Worm (Caenorhabditis elegans) whole organism, dauer: Measurements from ENCODE around the gene T24H10.1.

Source experiments
- unc-62 ChIP-seq: sonication (generic microtip); optimal IDR thresholded peaks from 2 replicates; lab custom pipeline; 2017; ENCODE audit warnings: missing biosample characterization, missing genetic modification reagents, missing genetic modification characterization

T24H10.1 gene

ce11 chrII:9139172-9139700 lies 40.1 kb downstream of the T24H10.1 start, which contains the start of gene Y9C2UA.1:
TSS of gene Y9C2UA.1 (plus strand) at chrII:9139650.
- no peak for TF ChIP-seq unc-62 (GFP tag; lab: Kevin White, UChicago)

DNA sequence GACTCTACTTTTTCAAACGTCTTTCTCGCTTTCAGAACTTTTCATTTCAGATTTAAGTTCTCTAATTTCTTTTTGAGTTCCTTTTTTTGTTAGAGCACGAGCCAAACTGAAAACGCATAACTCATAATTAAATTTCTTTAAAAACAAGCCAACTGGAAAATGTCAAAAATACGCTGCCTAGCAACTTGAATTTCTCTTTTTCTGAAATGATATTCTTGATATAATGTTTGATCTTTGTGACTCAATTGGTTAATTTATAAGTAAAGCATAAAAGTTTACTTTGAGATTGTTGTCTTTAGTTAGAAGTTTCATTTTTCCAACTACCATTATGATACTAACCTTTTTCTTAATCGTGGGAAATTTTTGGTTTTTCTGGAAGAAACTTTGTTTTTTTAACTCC lies 41.9 kb downstream of the T24H10.1 start:
- no peak for TF ChIP-seq unc-62 (GFP tag; lab: Kevin White, UChicago)

DNA sequence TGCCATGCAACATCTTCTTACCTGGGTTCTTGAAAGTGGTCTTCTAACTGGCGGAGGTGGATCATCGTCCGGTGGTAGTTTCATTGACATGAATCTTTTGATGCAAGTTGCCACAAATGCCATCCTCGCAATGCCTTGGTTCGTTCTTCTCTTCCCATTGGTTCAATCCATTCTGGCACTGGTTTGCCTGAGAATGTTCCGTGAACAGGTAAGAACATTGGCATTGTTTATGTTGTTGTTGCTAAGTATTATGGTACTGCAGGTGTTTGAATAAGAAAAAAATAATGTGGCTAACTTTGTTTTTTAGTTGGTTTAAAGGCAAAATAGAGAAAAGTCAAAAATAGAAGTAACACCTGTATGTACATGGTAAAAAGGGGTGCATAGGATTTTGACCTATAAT lies 44.6 kb downstream of the T24H10.1 start:
- no peak for TF ChIP-seq unc-62 (GFP tag; lab: Kevin White, UChicago)

DNA sequence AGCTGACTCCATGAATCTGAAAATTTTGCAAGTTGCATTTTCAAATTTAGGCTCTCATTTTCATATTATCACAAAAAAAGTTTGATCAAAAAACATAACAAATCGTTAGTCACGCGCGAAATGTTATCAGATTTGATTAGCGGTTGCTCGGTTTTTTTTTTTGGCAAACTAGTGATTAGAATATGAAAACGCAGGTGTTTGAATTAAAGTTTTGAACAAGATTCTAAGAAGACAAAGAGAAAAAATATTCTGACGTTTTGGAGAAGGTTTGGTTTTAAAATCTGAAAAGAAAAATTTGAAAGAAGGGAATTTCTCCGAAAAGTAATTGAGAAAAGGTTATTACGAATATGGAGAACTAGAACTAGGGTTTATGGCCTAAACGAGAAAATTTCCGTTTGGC lies 45.2 kb downstream of the T24H10.1 start:
- TF ChIP-seq unc-62 (GFP tag; lab: Kevin White, UChicago) = no peak

ce11 chrII:9145961-9146360 lies 46.8 kb downstream of the T24H10.1 start, which contains the start of gene W07A12.4:
TSS of gene W07A12.4 (plus strand) at chrII:9146261.
- no peak for TF ChIP-seq unc-62 (GFP tag; lab: Kevin White, UChicago)

ce11 chrII:9148079-9148478 lies 48.9 kb downstream of the T24H10.1 start:
- no peak for TF ChIP-seq unc-62 (GFP tag; lab: Kevin White, UChicago)
